Worm (Caenorhabditis elegans) whole organism, early embryonic: ENCODE results near the gene C13A2.7.

ENCODE experiments used
- B0310.2 ChIP-seq: sonication (generic microtip); optimal IDR thresholded peaks from 2 replicates; lab custom pipeline; 2016; ENCODE audit warnings: mild to moderate bottlenecking, missing genetic modification characterization, missing compliant biosample characterization
- F13C5.2 ChIP-seq: sonication (generic microtip); optimal IDR thresholded peaks from 2 replicates; lab custom pipeline; 2017; ENCODE audit warnings: mild to moderate bottlenecking, missing genetic modification characterization, inconsistent platforms, missing compliant biosample characterization
- ama-1 ChIP-seq: fragments of 150-350 bp; optimal IDR thresholded peaks from 2 replicates; lab custom pipeline; 2014
- ceh-13 ChIP-seq: fragments of 200-800 bp; sonication (Bioruptor generic); optimal IDR thresholded peaks from 2 replicates; lab custom pipeline; 2018; ENCODE audit warnings: mild to moderate bottlenecking, missing genetic modification characterization, missing compliant biosample characterization
- ets-7 ChIP-seq: sonication (generic microtip); optimal IDR thresholded peaks from 2 replicates; lab custom pipeline; 2016; ENCODE audit warnings: missing genotype, missing genetic modification characterization, missing compliant biosample characterization
- hmbx-1 ChIP-seq: sonication (generic microtip); optimal IDR thresholded peaks from 2 replicates; lab custom pipeline; 2016; ENCODE audit warnings: mild to moderate bottlenecking, missing genetic modification characterization, missing compliant biosample characterization
- hnd-1 ChIP-seq: sonication (generic microtip); optimal IDR thresholded peaks from 2 replicates; lab custom pipeline; 2016; ENCODE audit warnings: missing genetic modification characterization, missing compliant biosample characterization
- pes-1 ChIP-seq: fragments of 200-800 bp; sonication (Bioruptor generic); IDR thresholded peaks from 2 replicates; pipeline ENCODE4 v1.3.6; 2022; ENCODE audit warnings: missing genetic modification reagents, missing genetic modification characterization, missing compliant biosample characterization
- tra-4 ChIP-seq: sonication (generic microtip); optimal IDR thresholded peaks from 2 replicates; lab custom pipeline; 2017; ENCODE audit warnings: missing genetic modification characterization, missing compliant biosample characterization

DNA sequence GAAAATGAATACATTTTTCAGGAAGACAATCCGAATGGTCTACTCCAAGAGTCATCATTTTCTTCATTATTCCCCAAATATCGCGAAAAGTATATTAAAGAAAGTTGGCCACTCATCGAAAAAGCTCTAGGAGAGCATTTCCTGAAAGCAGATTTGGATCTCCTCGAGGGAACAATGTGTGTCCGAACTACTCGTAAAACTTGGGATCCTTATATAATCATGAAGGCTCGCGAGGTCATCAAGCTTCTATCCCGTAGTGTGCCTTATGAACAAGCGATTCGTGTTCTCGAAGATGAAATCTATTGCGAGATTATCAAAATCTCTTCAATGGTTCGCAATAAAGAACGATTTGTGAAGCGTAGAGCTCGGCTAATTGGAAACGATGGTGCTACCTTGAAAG lies 34.6 kb upstream of the C13A2.7 start:
- TF ChIP-seq ama-1 (lab: Kevin White, UChicago) (no peak), pes-1 (GFP tag; lab: Robert Waterston, UW) (no peak), F13C5.2 (tag; lab: Kevin White, UChicago) (no peak), ceh-13 (no peak), hnd-1 (tag; lab: Kevin White, UChicago) (no peak), hmbx-1 (tag; lab: Kevin White, UChicago) (no peak), ets-7 (no peak), tra-4 (tag; lab: Kevin White, UChicago) (no peak), B0310.2 (tag; lab: Kevin White, UChicago) (no peak)
